Worm (Caenorhabditis elegans) whole organism, late embryonic: Measurements from ENCODE around the gene rcs-1.

Source experiments
- C08G9.2 ChIP-seq: sonication (generic microtip); optimal IDR thresholded peaks from 2 replicates; lab custom pipeline; 2016; ENCODE audit warnings: mild to moderate bottlenecking, missing genetic modification characterization, moderate library complexity, missing compliant biosample characterization
- C38D4.7 ChIP-seq: fragments of 200-800 bp; sonication (Bioruptor generic); optimal IDR thresholded peaks from 2 replicates; lab custom pipeline; 2018; ENCODE audit warnings: mild to moderate bottlenecking, missing genetic modification characterization, moderate library complexity, missing compliant biosample characterization
- F13H6.1 ChIP-seq: sonication (generic microtip); optimal IDR thresholded peaks from 2 replicates; lab custom pipeline; 2016; ENCODE audit warnings: missing genetic modification characterization, missing compliant biosample characterization
- ahr-1 ChIP-seq: sonication (generic microtip); optimal IDR thresholded peaks from 2 replicates; lab custom pipeline; 2016; ENCODE audit warnings: missing genetic modification characterization, missing compliant biosample characterization
- ama-1 ChIP-seq: fragments of 150-350 bp; optimal IDR thresholded peaks from 2 replicates; lab custom pipeline; 2014
- ceh-19 ChIP-seq: fragments of 200-800 bp; sonication (Bioruptor generic); optimal IDR thresholded peaks from 2 replicates; lab custom pipeline; 2018; ENCODE audit warnings: mild to moderate bottlenecking, missing genetic modification characterization, missing compliant biosample characterization
- ceh-2 ChIP-seq: sonication (generic microtip); optimal IDR thresholded peaks from 2 replicates; lab custom pipeline; 2016; ENCODE audit warnings: missing genotype, missing genetic modification characterization, missing compliant biosample characterization
- ceh-30 ChIP-seq: fragments of 150-350 bp; optimal IDR thresholded peaks from 2 replicates; lab custom pipeline; 2014; ENCODE audit warnings: missing biosample characterization, missing genetic modification characterization
- ceh-31 ChIP-seq: sonication (generic microtip); optimal IDR thresholded peaks from 2 replicates; lab custom pipeline; 2016; ENCODE audit warnings: missing genetic modification characterization, missing compliant biosample characterization
- ceh-34 ChIP-seq: sonication (generic microtip); optimal IDR thresholded peaks from 2 replicates; lab custom pipeline; 2016; ENCODE audit warnings: mild to moderate bottlenecking, missing genetic modification characterization, missing compliant biosample characterization
- ceh-45 ChIP-seq: fragments of 200-800 bp; sonication (Bioruptor generic); IDR thresholded peaks from 2 replicates; pipeline ENCODE4 v1.3.6; 2022; ENCODE audit warnings: missing genetic modification reagents, missing genetic modification characterization, missing compliant biosample characterization
- ceh-9 ChIP-seq: sonication (generic microtip); optimal IDR thresholded peaks from 2 replicates; lab custom pipeline; 2016; ENCODE audit warnings: mild to moderate bottlenecking, missing genetic modification characterization, inconsistent platforms, missing compliant biosample characterization
- dmd-4 ChIP-seq: sonication (generic microtip); optimal IDR thresholded peaks from 2 replicates; lab custom pipeline; 2016; ENCODE audit warnings: borderline replicate concordance, missing genetic modification characterization, missing compliant biosample characterization
- dve-1 ChIP-seq: sonication (generic microtip); optimal IDR thresholded peaks from 2 replicates; lab custom pipeline; 2017; ENCODE audit warnings: antibody characterized with exemption, mild to moderate bottlenecking, missing genetic modification characterization, missing compliant biosample characterization
- elt-2 ChIP-seq: sonication (generic microtip); optimal IDR thresholded peaks from 2 replicates; lab custom pipeline; 2016; ENCODE audit warnings: missing genetic modification reagents, missing genetic modification characterization, missing compliant biosample characterization
- elt-4 ChIP-seq: sonication (generic microtip); optimal IDR thresholded peaks from 2 replicates; lab custom pipeline; 2016; ENCODE audit warnings: missing genetic modification characterization, missing compliant biosample characterization
- ets-4 ChIP-seq: sonication (generic microtip); optimal IDR thresholded peaks from 2 replicates; lab custom pipeline; 2016; ENCODE audit warnings: missing genetic modification characterization, missing compliant biosample characterization
- eyg-1 ChIP-seq: sonication (generic microtip); optimal IDR thresholded peaks from 2 replicates; lab custom pipeline; 2016; ENCODE audit warnings: missing genotype, missing genetic modification characterization, missing compliant biosample characterization
- fkh-10 ChIP-seq: fragments of 150-350 bp; optimal IDR thresholded peaks from 2 replicates; lab custom pipeline; 2014; ENCODE audit warnings: missing biosample characterization, missing genetic modification reagents, missing genetic modification characterization
- hlh-13 ChIP-seq: fragments of 200-800 bp; sonication (Bioruptor generic); optimal IDR thresholded peaks from 2 replicates; lab custom pipeline; 2018; ENCODE audit warnings: mild to moderate bottlenecking, missing genetic modification characterization, missing compliant biosample characterization
- hlh-30 ChIP-seq: sonication (generic microtip); optimal IDR thresholded peaks from 2 replicates; lab custom pipeline; 2017; ENCODE audit warnings: antibody characterized with exemption, missing genetic modification characterization, missing compliant biosample characterization; ENCODE audit not compliant: insufficient read depth
- lim-6 ChIP-seq: sonication (generic microtip); optimal IDR thresholded peaks from 2 replicates; lab custom pipeline; 2016; ENCODE audit warnings: missing genetic modification characterization, missing compliant biosample characterization
- lin-11 ChIP-seq: fragments of 200-800 bp; sonication (Bioruptor generic); optimal IDR thresholded peaks from 2 replicates; lab custom pipeline; 2018; ENCODE audit warnings: mild to moderate bottlenecking, missing genetic modification characterization, missing compliant biosample characterization
- madf-2 ChIP-seq: sonication (generic microtip); optimal IDR thresholded peaks from 2 replicates; lab custom pipeline; 2017; ENCODE audit warnings: missing genetic modification characterization, missing compliant biosample characterization
- mec-3 ChIP-seq: sonication (generic microtip); optimal IDR thresholded peaks from 2 replicates; lab custom pipeline; 2016; ENCODE audit warnings: borderline replicate concordance, missing genetic modification characterization, missing compliant biosample characterization
- nfya-1 ChIP-seq: sonication (generic microtip); optimal IDR thresholded peaks from 2 replicates; lab custom pipeline; 2017; ENCODE audit warnings: missing genetic modification characterization, mild to moderate bottlenecking, missing compliant biosample characterization, antibody characterized with exemption, moderate library complexity
- nhr-11 ChIP-seq: fragments of 150-350 bp; optimal IDR thresholded peaks from 2 replicates; lab custom pipeline; 2014; ENCODE audit warnings: missing biosample characterization, missing genetic modification characterization
- nhr-232 ChIP-seq: sonication (generic microtip); optimal IDR thresholded peaks from 2 replicates; lab custom pipeline; 2016; ENCODE audit warnings: missing genetic modification characterization, missing compliant biosample characterization
- npax-4 ChIP-seq: sonication (generic microtip); optimal IDR thresholded peaks from 2 replicates; lab custom pipeline; 2016; ENCODE audit warnings: missing genetic modification characterization, missing compliant biosample characterization
- odd-2 ChIP-seq: sonication (generic microtip); optimal IDR thresholded peaks from 2 replicates; lab custom pipeline; 2017; ENCODE audit warnings: antibody characterized with exemption, mild to moderate bottlenecking, missing genetic modification characterization, missing compliant biosample characterization
- pag-3 ChIP-seq: sonication (generic microtip); optimal IDR thresholded peaks from 2 replicates; lab custom pipeline; 2016; ENCODE audit warnings: missing compliant biosample characterization, missing genetic modification characterization, borderline replicate concordance
- pha-2 ChIP-seq: sonication (generic microtip); optimal IDR thresholded peaks from 2 replicates; lab custom pipeline; 2017; ENCODE audit warnings: mild to moderate bottlenecking, missing genetic modification characterization, missing compliant biosample characterization
- pha-4 ChIP-seq: fragments of 150-350 bp; optimal IDR thresholded peaks from 2 replicates; lab custom pipeline; 2018; ENCODE audit warnings: missing biosample characterization, missing genetic modification reagents, missing genetic modification characterization
- pqm-1 ChIP-seq: sonication (generic microtip); optimal IDR thresholded peaks from 2 replicates; lab custom pipeline; 2016; ENCODE audit warnings: missing genetic modification characterization, missing compliant biosample characterization
- ref-2 ChIP-seq: sonication (generic microtip); optimal IDR thresholded peaks from 2 replicates; lab custom pipeline; 2016; ENCODE audit warnings: missing genetic modification characterization, missing compliant biosample characterization
- rnt-1 ChIP-seq: sonication (generic microtip); optimal IDR thresholded peaks from 2 replicates; lab custom pipeline; 2016; ENCODE audit warnings: missing genetic modification characterization, missing compliant biosample characterization
- sdc-2 ChIP-seq: sonication (generic microtip); optimal IDR thresholded peaks from 2 replicates; lab custom pipeline; 2016; ENCODE audit warnings: missing genotype, missing genetic modification characterization, missing compliant biosample characterization
- sox-2 ChIP-seq: fragments of 200-800 bp; sonication (Bioruptor generic); IDR thresholded peaks from 2 replicates; pipeline ENCODE4 v1.3.6; 2022; ENCODE audit warnings: missing genetic modification reagents, missing genetic modification characterization, missing compliant biosample characterization
- syd-9 ChIP-seq: sonication (generic microtip); optimal IDR thresholded peaks from 2 replicates; lab custom pipeline; 2016; ENCODE audit warnings: mild to moderate bottlenecking, missing genetic modification characterization, moderate library complexity, missing compliant biosample characterization
- tbx-2 ChIP-seq: sonication (generic microtip); optimal IDR thresholded peaks from 2 replicates; lab custom pipeline; 2016; ENCODE audit warnings: missing genetic modification characterization, missing compliant biosample characterization
- unc-3 ChIP-seq, 2 experiments: fragments of 200-800 bp in 1 of 2; sonication (Bioruptor generic) in 1 of 2; sonication (generic microtip) in 1 of 2; conservative IDR thresholded peaks in 1 of 2; optimal IDR thresholded peaks in 1 of 2; 2 replicates each; pipeline versions ENCODE4 v1.3.6 to Lab custom; 2016 to 2022; ENCODE audit warnings: missing compliant biosample characterization in 2 of 2, missing genetic modification characterization in 2 of 2, missing genetic modification reagents in 1 of 2
- unc-42 ChIP-seq: sonication (generic microtip); optimal IDR thresholded peaks from 2 replicates; lab custom pipeline; 2016; ENCODE audit warnings: missing genotype, missing genetic modification characterization, missing compliant biosample characterization
- unc-86 ChIP-seq: sonication (generic microtip); optimal IDR thresholded peaks from 2 replicates; lab custom pipeline; 2016; ENCODE audit warnings: missing genetic modification characterization, missing compliant biosample characterization

rcs-1 gene

ce11 chrX:8835887-8836348 lies 7.6 kb upstream of the rcs-1 start, which contains the start of gene C28G1.2 (continued):
- peak; percentile 71 for TF ChIP-seq odd-2 (tag; lab: Kevin White, UChicago)
- TF ChIP-seq nfya-1 (tag; lab: Kevin White, UChicago): peak; percentile 89
- TF ChIP-seq unc-86 (tag; lab: Kevin White, UChicago): peak; percentile 94
- TF ChIP-seq ref-2 (tag; lab: Kevin White, UChicago): peak; percentile 98
- TF ChIP-seq ceh-30 (tag; lab: Kevin White, UChicago): peak; percentile 88
- TF ChIP-seq nhr-11: no peak
- TF ChIP-seq sdc-2: peak; percentile 93
- TF ChIP-seq rnt-1 (tag; lab: Kevin White, UChicago): peak; percentile 96
- peak; percentile 96 for TF ChIP-seq elt-2
- no peak for TF ChIP-seq pha-4 (tag; lab: Kevin White, UChicago)
- TF ChIP-seq hlh-30: peak; percentile 76
- TF ChIP-seq npax-4: peak; percentile 85
- TF ChIP-seq tbx-2 (tag; lab: Kevin White, UChicago): peak; percentile 95
- TF ChIP-seq ceh-31 (tag; lab: Kevin White, UChicago): peak; percentile 93
- peak; percentile 91 for TF ChIP-seq lin-11 (tag; lab: Kevin White, UChicago)
- TF ChIP-seq sox-2: peak; percentile 86
- TF ChIP-seq ceh-2 (tag; lab: Kevin White, UChicago): peak; percentile 89
- peak; percentile 94 for TF ChIP-seq pha-2
- TF ChIP-seq ama-1: no peak
- peak; percentile 97 for TF ChIP-seq hlh-13 (GFP tag; lab: Kevin White, UChicago)
- TF ChIP-seq eyg-1 (tag; lab: Kevin White, UChicago): peak; percentile 95
- peak; percentile 87 for TF ChIP-seq C08G9.2 (tag; lab: Kevin White, UChicago)
- TF ChIP-seq nhr-232: peak; percentile 90
- peak; percentile 90 for TF ChIP-seq elt-4 (tag; lab: Kevin White, UChicago)
- peak; percentile 92 for TF ChIP-seq ahr-1 (tag; lab: Kevin White, UChicago)
- peak; percentile 93 for TF ChIP-seq unc-42
- TF ChIP-seq ceh-9 (tag; lab: Kevin White, UChicago): peak; percentile 87
- peak; percentile 74 for TF ChIP-seq lim-6 (tag; lab: Kevin White, UChicago)
- peak; percentile 97 for TF ChIP-seq ceh-34 (tag; lab: Kevin White, UChicago)
- peak; percentile 97 for TF ChIP-seq unc-3 (GFP tag; conservative IDR thresholded peaks at IDR 0.05; lab: Robert Waterston, UW)
- peak; percentile 94 for TF ChIP-seq unc-3 (tag; optimal IDR thresholded peaks at IDR 0.05; lab: Kevin White, UChicago)
- peak; percentile 94 for TF ChIP-seq ceh-45
- TF ChIP-seq madf-2: peak; percentile 93
- TF ChIP-seq pag-3 (tag; lab: Kevin White, UChicago): peak; percentile 86
- peak; percentile 91 for TF ChIP-seq dmd-4 (tag; lab: Kevin White, UChicago)
- peak; percentile 95 for TF ChIP-seq ceh-19 (GFP tag; lab: Kevin White, UChicago)
- TF ChIP-seq C38D4.7 (GFP tag; lab: Kevin White, UChicago): peak; percentile 92
- peak; percentile 94 for TF ChIP-seq F13H6.1
- TF ChIP-seq ets-4 (tag; lab: Kevin White, UChicago): peak; percentile 52
- TF ChIP-seq syd-9 (tag; lab: Kevin White, UChicago): peak; percentile 96
- TF ChIP-seq dve-1: peak; percentile 89
- TF ChIP-seq pqm-1 (tag; lab: Kevin White, UChicago): peak; percentile 85

- TF ChIP-seq ref-2 (tag; lab: Kevin White, UChicago) (no peak), mec-3 (tag; lab: Kevin White, UChicago) (no peak), fkh-10 (GFP tag; lab: Kevin White, UChicago) (no peak), nfya-1 (tag; lab: Kevin White, UChicago) (no peak)
Observed at ce11 chrX:8835405-8835804, 7.1 kb upstream of the rcs-1 start, which contains the start of gene sec-15. Gene sec-15 (minus strand): TSS chrX:8835715.
